Worm (Caenorhabditis elegans): ENCODE data around the gene ppm-1.D.

- no peak for TF ChIP-seq lsy-2 (tag; optimal IDR thresholded peaks at IDR 0.05)
- TF ChIP-seq hlh-30 (tag; optimal IDR thresholded peaks at IDR 0.05; ENCODE audit: insufficient read depth) = no peak
- TF ChIP-seq hif-1 (tag; optimal IDR thresholded peaks at IDR 0.05) = no peak
- TF ChIP-seq nhr-102 (tag; optimal IDR thresholded peaks at IDR 0.05) = no peak
- TF ChIP-seq lin-39 (tag; optimal IDR thresholded peaks at IDR 0.05) = no peak
- no peak for TF ChIP-seq R02D3.7 (tag; optimal IDR thresholded peaks at IDR 0.05)
- TF ChIP-seq Y75B8A.6 (GFP tag; IDR thresholded peaks at IDR 0.05) = no peak
- TF ChIP-seq ama-1 (optimal IDR thresholded peaks at IDR 0.05) = no peak
- TF ChIP-seq hlh-11 (tag; optimal IDR thresholded peaks at IDR 0.05) = no peak
These were observed 17.3 kb upstream of the ppm-1.D start, which contains the start of the genes fbxa-66 and iffb-1 for ce11 chrIII:2313985-2314494.
